Worm (Caenorhabditis elegans): ENCODE results near the gene unc-4.

Gene unc-4

ce11 chrII:9936859-9937258 is 36.7 kb upstream of the unc-4 start, which contains the start of gene C05C10.3:
Gene C05C10.3 (minus strand): TSS chrII:9936893.
- TF ChIP-seq sea-1 (GFP tag; conservative IDR thresholded peaks at IDR 0.05) (no peak), tra-4 (tag; optimal IDR thresholded peaks at IDR 0.05) (no peak), aly-1 (tag; optimal IDR thresholded peaks at IDR 0.05) (no peak), pes-1 (GFP tag; IDR thresholded peaks at IDR 0.05) (no peak), hnd-1 (tag; optimal IDR thresholded peaks at IDR 0.05) (no peak), F13C5.2 (tag; optimal IDR thresholded peaks at IDR 0.05) (no peak), flt-1 (GFP tag; IDR thresholded peaks at IDR 0.05) (no peak), hmbx-1 (tag; optimal IDR thresholded peaks at IDR 0.05) (no peak), hmg-4 (GFP tag; optimal IDR thresholded peaks at IDR 0.05) (no peak), tbx-37 (GFP tag; conservative IDR thresholded peaks at IDR 0.05) (no peak), tbx-11 (GFP tag; IDR thresholded peaks at IDR 0.05) (no peak), ceh-13 (GFP tag; optimal IDR thresholded peaks at IDR 0.05) (no peak)

DNA sequence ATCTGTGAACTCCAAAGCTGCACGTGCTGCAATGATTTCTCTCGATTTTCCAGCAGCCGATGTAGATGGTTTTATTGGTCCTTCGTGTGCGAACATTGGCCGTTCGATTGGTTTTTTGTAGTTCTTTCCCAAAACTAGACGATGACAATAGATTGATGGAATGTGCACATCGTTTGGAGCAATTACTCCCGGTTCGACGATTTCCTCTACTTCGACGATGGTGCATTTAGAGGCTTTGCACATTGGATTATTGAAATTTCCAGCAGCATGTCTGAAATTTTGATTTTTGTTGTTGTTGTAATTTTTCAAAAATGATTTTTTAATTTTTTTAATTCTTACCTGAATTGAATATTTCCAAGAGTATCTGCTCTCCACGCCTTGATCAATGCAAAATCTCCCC is 35.5 kb upstream of the unc-4 start:
- TF ChIP-seq ceh-36 (tag; optimal IDR thresholded peaks at IDR 0.05), result no peak
- TF ChIP-seq ama-1 (optimal IDR thresholded peaks at IDR 0.05), result no peak
- TF ChIP-seq tbx-37 (GFP tag; conservative IDR thresholded peaks at IDR 0.05), result no peak
- TF ChIP-seq F13C5.2 (tag; optimal IDR thresholded peaks at IDR 0.05), result no peak

- no peak for TF ChIP-seq hmbx-1 (tag; optimal IDR thresholded peaks at IDR 0.05)
- TF ChIP-seq aly-1 (tag; optimal IDR thresholded peaks at IDR 0.05), result no peak
- TF ChIP-seq ets-7 (tag; optimal IDR thresholded peaks at IDR 0.05), result no peak
- TF ChIP-seq F13C5.2 (tag; optimal IDR thresholded peaks at IDR 0.05), result no peak
- no peak for TF ChIP-seq ceh-13 (GFP tag; optimal IDR thresholded peaks at IDR 0.05)
- TF ChIP-seq B0310.2 (tag; optimal IDR thresholded peaks at IDR 0.05), result no peak
- TF ChIP-seq sea-1 (GFP tag; conservative IDR thresholded peaks at IDR 0.05), result no peak
- no peak for TF ChIP-seq ama-1 (optimal IDR thresholded peaks at IDR 0.05)
- TF ChIP-seq scrt-1 (GFP tag; IDR thresholded peaks at IDR 0.05), result no peak
- no peak for TF ChIP-seq pes-1 (GFP tag; IDR thresholded peaks at IDR 0.05)
- TF ChIP-seq tbx-11 (GFP tag; IDR thresholded peaks at IDR 0.05), result no peak
- no peak for TF ChIP-seq tbx-37 (GFP tag; conservative IDR thresholded peaks at IDR 0.05)
- TF ChIP-seq hmg-4 (GFP tag; optimal IDR thresholded peaks at IDR 0.05), result no peak
- no peak for TF ChIP-seq tra-4 (tag; optimal IDR thresholded peaks at IDR 0.05)
- TF ChIP-seq hnd-1 (tag; optimal IDR thresholded peaks at IDR 0.05), result no peak
Observed at ce11 chrII:9935044-9935599, 34.9 kb upstream of the unc-4 start.

ce11 chrII:9934570-9934969 is 34.4 kb upstream of the unc-4 start:
- TF ChIP-seq ets-7 (tag; optimal IDR thresholded peaks at IDR 0.05), result no peak
- no peak for TF ChIP-seq flt-1 (GFP tag; IDR thresholded peaks at IDR 0.05)
- no peak for TF ChIP-seq hmbx-1 (tag; optimal IDR thresholded peaks at IDR 0.05)
- TF ChIP-seq sea-1 (GFP tag; conservative IDR thresholded peaks at IDR 0.05), result no peak
- no peak for TF ChIP-seq scrt-1 (GFP tag; IDR thresholded peaks at IDR 0.05)
- TF ChIP-seq pes-1 (GFP tag; IDR thresholded peaks at IDR 0.05), result no peak
- no peak for TF ChIP-seq ceh-13 (GFP tag; optimal IDR thresholded peaks at IDR 0.05)
- no peak for TF ChIP-seq tra-4 (tag; optimal IDR thresholded peaks at IDR 0.05)
- no peak for TF ChIP-seq hmg-4 (GFP tag; optimal IDR thresholded peaks at IDR 0.05)
- no peak for TF ChIP-seq tbx-11 (GFP tag; IDR thresholded peaks at IDR 0.05)
- TF ChIP-seq aly-1 (tag; optimal IDR thresholded peaks at IDR 0.05), result no peak
- no peak for TF ChIP-seq hnd-1 (tag; optimal IDR thresholded peaks at IDR 0.05)
- TF ChIP-seq ama-1 (optimal IDR thresholded peaks at IDR 0.05), result no peak
- TF ChIP-seq B0310.2 (tag; optimal IDR thresholded peaks at IDR 0.05), result no peak
- TF ChIP-seq tbx-37 (GFP tag; conservative IDR thresholded peaks at IDR 0.05), result no peak

DNA sequence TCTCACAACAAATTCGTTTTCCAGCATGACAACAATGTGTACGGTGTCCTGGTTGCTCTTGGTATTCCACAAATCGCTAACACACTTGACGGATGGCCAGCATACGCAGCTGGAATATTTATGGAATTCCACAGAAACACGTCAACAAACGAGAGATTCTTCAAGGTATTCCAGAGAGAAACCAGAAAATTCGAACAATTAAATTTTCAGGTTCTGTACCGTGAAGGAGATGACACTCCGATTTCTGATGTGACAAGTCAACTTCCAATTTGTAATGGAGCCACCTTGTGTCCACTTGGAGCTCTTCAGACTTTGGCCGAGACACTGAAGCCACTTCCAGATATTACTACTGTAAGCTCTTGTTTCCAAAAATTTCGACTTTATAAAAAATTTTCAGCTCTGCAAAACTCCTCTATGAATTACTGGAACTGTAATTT is 33.8 kb upstream of the unc-4 start:
- TF ChIP-seq hmg-4 (GFP tag; optimal IDR thresholded peaks at IDR 0.05) (no peak), sea-1 (GFP tag; conservative IDR thresholded peaks at IDR 0.05) (no peak), F13C5.2 (tag; optimal IDR thresholded peaks at IDR 0.05) (no peak), scrt-1 (GFP tag; IDR thresholded peaks at IDR 0.05) (no peak), aly-1 (tag; optimal IDR thresholded peaks at IDR 0.05) (no peak)

DNA sequence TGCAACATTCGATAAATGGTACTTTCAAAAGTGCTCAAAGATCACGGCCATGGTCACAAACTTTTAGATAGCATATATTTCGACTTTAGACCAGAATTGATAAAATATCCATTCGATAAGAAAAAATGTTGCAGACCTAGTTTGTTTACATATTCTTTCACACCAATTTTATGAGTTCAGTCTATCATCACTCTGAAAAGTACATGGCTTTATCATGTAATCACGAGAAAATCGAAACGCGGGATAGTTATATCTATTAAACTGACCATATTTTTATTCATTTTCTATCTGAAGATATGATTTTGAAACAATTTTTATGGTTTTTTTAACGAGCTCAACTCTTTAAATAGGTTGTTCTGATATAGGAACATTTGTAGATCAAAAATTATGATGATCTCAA is 31.3 kb upstream of the unc-4 start, which contains the start of gene pho-11:
pho-11 (plus strand) TSS at position 374 of the 400 bp plus-strand sequence.
- no peak for TF ChIP-seq tbx-37 (GFP tag; conservative IDR thresholded peaks at IDR 0.05)
- TF ChIP-seq flt-1 (GFP tag; IDR thresholded peaks at IDR 0.05), result no peak
- no peak for TF ChIP-seq sea-1 (GFP tag; conservative IDR thresholded peaks at IDR 0.05)
- TF ChIP-seq pes-1 (GFP tag; IDR thresholded peaks at IDR 0.05), result no peak
- TF ChIP-seq B0310.2 (tag; optimal IDR thresholded peaks at IDR 0.05), result no peak
- TF ChIP-seq hnd-1 (tag; optimal IDR thresholded peaks at IDR 0.05), result no peak
- TF ChIP-seq ceh-36 (tag; optimal IDR thresholded peaks at IDR 0.05), result no peak
- TF ChIP-seq F13C5.2 (tag; optimal IDR thresholded peaks at IDR 0.05), result no peak
- no peak for TF ChIP-seq ceh-13 (GFP tag; optimal IDR thresholded peaks at IDR 0.05)
- TF ChIP-seq aly-1 (tag; optimal IDR thresholded peaks at IDR 0.05), result no peak
- no peak for TF ChIP-seq scrt-1 (GFP tag; IDR thresholded peaks at IDR 0.05)
- no peak for TF ChIP-seq ets-7 (tag; optimal IDR thresholded peaks at IDR 0.05)
- TF ChIP-seq tra-4 (tag; optimal IDR thresholded peaks at IDR 0.05), result no peak
- no peak for TF ChIP-seq ama-1 (optimal IDR thresholded peaks at IDR 0.05)

DNA sequence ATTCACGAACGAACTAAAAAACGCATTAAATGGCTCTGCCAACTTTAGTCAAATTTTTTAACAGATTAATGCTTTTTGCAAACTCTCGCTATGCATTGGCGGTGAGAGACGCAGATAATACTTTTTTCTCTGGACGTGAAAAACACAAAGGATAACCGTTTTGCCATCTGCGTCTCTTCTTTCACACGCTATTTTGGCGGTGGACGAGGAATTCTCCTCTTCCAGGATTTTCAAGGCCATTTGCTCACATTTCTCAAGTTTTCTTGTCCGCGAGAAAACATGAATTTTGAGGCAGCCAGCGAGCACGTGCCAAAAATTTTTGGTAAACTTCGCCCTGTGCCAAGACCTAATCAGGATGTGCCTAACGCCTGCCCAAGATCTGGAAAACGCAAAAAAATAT is 30.8 kb upstream of the unc-4 start:
- TF ChIP-seq tbx-11 (GFP tag; IDR thresholded peaks at IDR 0.05) (no peak), ama-1 (optimal IDR thresholded peaks at IDR 0.05) (peak; percentile 21), F13C5.2 (tag; optimal IDR thresholded peaks at IDR 0.05) (peak; percentile 22), hnd-1 (tag; optimal IDR thresholded peaks at IDR 0.05) (no peak)

DNA sequence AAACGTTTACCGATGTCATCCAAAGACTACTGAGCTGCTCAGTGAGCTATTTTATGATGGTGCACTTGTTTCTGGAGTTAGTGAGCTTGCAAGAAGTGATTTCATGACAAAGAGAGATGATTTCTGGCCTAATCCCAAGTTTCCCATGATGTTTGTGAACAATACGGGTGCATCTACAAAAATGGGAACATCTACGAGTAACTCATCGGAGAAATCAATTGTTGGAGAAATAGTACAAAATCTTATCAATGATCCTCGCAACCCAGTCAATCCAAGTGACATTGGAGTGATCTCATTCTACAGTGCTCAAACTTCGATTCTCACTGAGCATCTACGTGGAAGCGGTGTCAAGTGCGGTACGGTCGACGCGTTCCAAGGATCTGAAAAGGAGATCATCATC is 28.3 kb upstream of the unc-4 start:
- TF ChIP-seq pes-1 (GFP tag; IDR thresholded peaks at IDR 0.05) (no peak), tra-4 (tag; optimal IDR thresholded peaks at IDR 0.05) (no peak), aly-1 (tag; optimal IDR thresholded peaks at IDR 0.05) (no peak), hmbx-1 (tag; optimal IDR thresholded peaks at IDR 0.05) (no peak), scrt-1 (GFP tag; IDR thresholded peaks at IDR 0.05) (no peak), tbx-11 (GFP tag; IDR thresholded peaks at IDR 0.05) (no peak), tbx-37 (GFP tag; conservative IDR thresholded peaks at IDR 0.05) (no peak), B0310.2 (tag; optimal IDR thresholded peaks at IDR 0.05) (no peak), ama-1 (optimal IDR thresholded peaks at IDR 0.05) (no peak)

Measured in whole organism, early embryonic.